Worm (Caenorhabditis elegans) whole organism, L4 larva: Measurements from ENCODE around the gene ctsa-4.1.

Experiments used
- F10B5.3 ChIP-seq: sonication (generic microtip); optimal IDR thresholded peaks from 2 replicates; lab custom pipeline; 2016; ENCODE audit warnings: mild to moderate bottlenecking, missing genetic modification characterization, missing compliant biosample characterization
- F26F4.8 ChIP-seq: fragments of 200-800 bp; sonication (Bioruptor generic); conservative IDR thresholded peaks from 2 replicates; pipeline ENCODE4 v1.3.6; 2022; ENCODE audit warnings: missing genetic modification characterization, missing compliant biosample characterization
- T20F7.1 ChIP-seq: fragments of 200-800 bp; sonication (Bioruptor generic); optimal IDR thresholded peaks from 2 replicates; lab custom pipeline; 2018; ENCODE audit warnings: mild to moderate bottlenecking, missing genetic modification characterization, missing compliant biosample characterization
- Y48G9A.11 ChIP-seq: fragments of 200-800 bp; sonication (Bioruptor generic); IDR thresholded peaks from 2 replicates; pipeline ENCODE4 v1.3.6; 2022; ENCODE audit warnings: missing genetic modification reagents, missing genetic modification characterization, missing compliant biosample characterization
- ZK337.2 ChIP-seq: fragments of 200-800 bp; sonication (Bioruptor generic); IDR thresholded peaks from 2 replicates; pipeline ENCODE4 v1.3.6; 2022; ENCODE audit warnings: missing genetic modification reagents, missing genetic modification characterization, missing compliant biosample characterization
- ama-1 ChIP-seq: fragments of 150-350 bp; optimal IDR thresholded peaks from 2 replicates; lab custom pipeline; 2014; ENCODE audit warnings: inconsistent platforms, mixed read lengths
- ceh-20 ChIP-seq: fragments of 200-800 bp; sonication (Bioruptor generic); IDR thresholded peaks from 2 replicates; pipeline ENCODE4 v1.3.6; 2022; ENCODE audit warnings: missing genetic modification reagents, missing genetic modification characterization, missing compliant biosample characterization
- ceh-44 ChIP-seq: fragments of 200-800 bp; sonication (Bioruptor generic); IDR thresholded peaks from 2 replicates; pipeline ENCODE4 v1.3.6; 2022; ENCODE audit warnings: missing genetic modification reagents, missing genetic modification characterization, missing compliant biosample characterization
- ceh-62 ChIP-seq: sonication (generic microtip); optimal IDR thresholded peaks from 2 replicates; lab custom pipeline; 2017; ENCODE audit warnings: missing biosample characterization, missing genetic modification characterization
- cey-2 ChIP-seq: sonication (generic microtip); optimal IDR thresholded peaks from 3 replicates; lab custom pipeline; 2017; ENCODE audit warnings: missing genetic modification characterization, mild to moderate bottlenecking, missing compliant biosample characterization, antibody characterized with exemption, borderline replicate concordance; ENCODE audit not compliant: insufficient read depth
- daf-16 ChIP-seq, 3 experiments: sonication (generic microtip); optimal IDR thresholded peaks; 2 replicates each; lab custom pipeline; 2016 to 2017; ENCODE audit warnings: missing genetic modification characterization in 3 of 3, missing genetic modification reagents in 3 of 3, mild to moderate bottlenecking in 2 of 3, missing compliant biosample characterization in 2 of 3, missing biosample characterization in 1 of 3, moderate library complexity in 1 of 3
- daf-19 ChIP-seq: fragments of 200-800 bp; sonication (Bioruptor generic); conservative IDR thresholded peaks from 2 replicates; pipeline ENCODE4 v1.3.6; 2022; ENCODE audit warnings: missing genetic modification characterization, missing compliant biosample characterization
- dmd-6 ChIP-seq: fragments of 200-800 bp; sonication (Bioruptor generic); IDR thresholded peaks from 2 replicates; pipeline ENCODE4 v1.3.6; 2022; ENCODE audit warnings: missing genetic modification reagents, missing genetic modification characterization, missing compliant biosample characterization
- dmd-8 ChIP-seq: fragments of 200-800 bp; sonication (Bioruptor generic); IDR thresholded peaks from 2 replicates; pipeline ENCODE4 v1.3.6; 2022; ENCODE audit warnings: missing genetic modification characterization, missing compliant biosample characterization
- dve-1 ChIP-seq: sonication (generic microtip); optimal IDR thresholded peaks from 2 replicates; lab custom pipeline; 2017; ENCODE audit warnings: antibody characterized with exemption, mild to moderate bottlenecking, missing genetic modification characterization, missing compliant biosample characterization; ENCODE audit not compliant: insufficient read depth
- egl-43 ChIP-seq: fragments of 200-800 bp; sonication (Bioruptor generic); IDR thresholded peaks from 2 replicates; pipeline ENCODE4 v1.3.6; 2022; ENCODE audit warnings: missing genetic modification reagents, missing genetic modification characterization, missing compliant biosample characterization
- fos-1 ChIP-seq: fragments of 150-350 bp; optimal IDR thresholded peaks from 2 replicates; lab custom pipeline; 2014; ENCODE audit warnings: missing biosample characterization, missing genetic modification characterization
- hif-1 ChIP-seq, 2 experiments: sonication (generic microtip); optimal IDR thresholded peaks; 2 replicates each; lab custom pipeline; 2016 to 2017; ENCODE audit warnings: missing compliant biosample characterization in 2 of 2, missing genetic modification characterization in 2 of 2, missing genetic modification reagents in 2 of 2, missing genotype in 2 of 2, mild to moderate bottlenecking in 1 of 2
- hlh-11 ChIP-seq: fragments of 200-800 bp; sonication (Bioruptor generic); optimal IDR thresholded peaks from 2 replicates; lab custom pipeline; 2018; ENCODE audit warnings: mild to moderate bottlenecking, missing genetic modification characterization, missing compliant biosample characterization
- lin-1 ChIP-seq: fragments of 200-800 bp; sonication (Bioruptor generic); IDR thresholded peaks from 2 replicates; pipeline ENCODE4 v1.3.6; 2022; ENCODE audit warnings: missing genetic modification reagents, missing genetic modification characterization, missing compliant biosample characterization
- lin-13 ChIP-seq: fragments of 150-350 bp; optimal IDR thresholded peaks from 2 replicates; lab custom pipeline; 2014; ENCODE audit warnings: missing biosample characterization, missing genetic modification reagents, missing genetic modification characterization
- lin-38 ChIP-seq: fragments of 200-800 bp; sonication (Bioruptor generic); IDR thresholded peaks from 2 replicates; pipeline ENCODE4 v1.3.6; 2022; ENCODE audit warnings: missing genetic modification reagents, missing genetic modification characterization, missing compliant biosample characterization
- lsy-2 ChIP-seq, 2 experiments: fragments of 150-350 bp in 1 of 2; sonication (generic microtip) in 1 of 2; optimal IDR thresholded peaks; 2 replicates each; lab custom pipeline; 2014 to 2017; ENCODE audit warnings: missing biosample characterization in 2 of 2, missing genetic modification characterization in 2 of 2
- madf-5 ChIP-seq, 2 experiments: fragments of 200-800 bp; sonication (Bioruptor generic); IDR thresholded peaks; 2 replicates each; pipeline ENCODE4 v1.3.6; 2022; ENCODE audit warnings: missing compliant biosample characterization in 2 of 2, missing genetic modification characterization in 2 of 2
- mdl-1 ChIP-seq, 2 experiments: fragments of 150-350 bp in 1 of 2; sonication (generic microtip) in 1 of 2; optimal IDR thresholded peaks; 2 replicates each; lab custom pipeline; 2014 to 2017; ENCODE audit warnings: missing biosample characterization in 2 of 2, missing genetic modification characterization in 2 of 2
- mep-1 ChIP-seq: fragments of 150-350 bp; sonication (generic microtip); optimal IDR thresholded peaks from 3 replicates; lab custom pipeline; 2014; ENCODE audit warnings: missing biosample characterization, missing genetic modification characterization
- mes-2 ChIP-seq: sonication (generic microtip); optimal IDR thresholded peaks from 2 replicates; lab custom pipeline; 2016; ENCODE audit warnings: missing genotype, mild to moderate bottlenecking, missing genetic modification characterization, missing compliant biosample characterization; ENCODE audit not compliant: poor library complexity, severe bottlenecking
- mxl-3 ChIP-seq: fragments of 200-800 bp; sonication (Bioruptor generic); optimal IDR thresholded peaks from 2 replicates; lab custom pipeline; 2018; ENCODE audit warnings: mild to moderate bottlenecking, missing genetic modification characterization, missing compliant biosample characterization
- nhr-102 ChIP-seq: sonication (generic microtip); optimal IDR thresholded peaks from 2 replicates; lab custom pipeline; 2016; ENCODE audit warnings: mild to moderate bottlenecking, missing genetic modification characterization, moderate library complexity, missing compliant biosample characterization
- nhr-111 ChIP-seq: fragments of 200-800 bp; sonication (Bioruptor generic); optimal IDR thresholded peaks from 2 replicates; lab custom pipeline; 2018; ENCODE audit warnings: mild to moderate bottlenecking, missing genetic modification characterization, missing compliant biosample characterization
- nhr-25 ChIP-seq: sonication (generic microtip); optimal IDR thresholded peaks from 2 replicates; lab custom pipeline; 2017; ENCODE audit warnings: missing genetic modification characterization, mild to moderate bottlenecking, missing compliant biosample characterization, antibody characterized with exemption, moderate library complexity, borderline replicate concordance; ENCODE audit not compliant: insufficient read depth
- nhr-28 ChIP-seq: fragments of 150-350 bp; optimal IDR thresholded peaks from 2 replicates; lab custom pipeline; 2014; ENCODE audit warnings: missing biosample characterization, missing genetic modification characterization
- nhr-48 ChIP-seq: sonication (generic microtip); optimal IDR thresholded peaks from 2 replicates; lab custom pipeline; 2016; ENCODE audit warnings: mild to moderate bottlenecking, missing genetic modification characterization, missing compliant biosample characterization
- nhr-6 ChIP-seq: fragments of 150-350 bp; optimal IDR thresholded peaks from 2 replicates; lab custom pipeline; 2014; ENCODE audit warnings: missing biosample characterization, missing genetic modification characterization
- nhr-76 ChIP-seq: fragments of 150-350 bp; optimal IDR thresholded peaks from 2 replicates; lab custom pipeline; 2014; ENCODE audit warnings: missing biosample characterization, missing genetic modification characterization
- nhr-77 ChIP-seq: fragments of 150-350 bp; optimal IDR thresholded peaks from 2 replicates; lab custom pipeline; 2014; ENCODE audit warnings: missing biosample characterization, missing genetic modification characterization
- php-3 ChIP-seq: fragments of 200-800 bp; sonication (Bioruptor generic); IDR thresholded peaks from 2 replicates; pipeline ENCODE4 v1.3.6; 2022; ENCODE audit warnings: missing genetic modification reagents, missing genetic modification characterization, missing compliant biosample characterization
- pqm-1 ChIP-seq: sonication (generic microtip); optimal IDR thresholded peaks from 2 replicates; lab custom pipeline; 2017; ENCODE audit warnings: missing biosample characterization, missing genetic modification characterization
- saeg-2 ChIP-seq: fragments of 200-800 bp; sonication (Bioruptor generic); IDR thresholded peaks from 2 replicates; pipeline ENCODE4 v1.3.6; 2022; ENCODE audit warnings: missing genetic modification reagents, missing genetic modification characterization, missing compliant biosample characterization
- sdz-12 ChIP-seq: fragments of 200-800 bp; sonication (Bioruptor generic); optimal IDR thresholded peaks from 2 replicates; lab custom pipeline; 2018; ENCODE audit warnings: mild to moderate bottlenecking, missing genetic modification characterization, missing compliant biosample characterization
- spr-1 ChIP-seq: sonication (generic microtip); optimal IDR thresholded peaks from 2 replicates; lab custom pipeline; 2016; ENCODE audit warnings: mild to moderate bottlenecking, missing genetic modification characterization, missing compliant biosample characterization
- spr-3 ChIP-seq: fragments of 200-800 bp; sonication (Bioruptor generic); optimal IDR thresholded peaks from 2 replicates; lab custom pipeline; 2018; ENCODE audit warnings: mild to moderate bottlenecking, missing genetic modification characterization, missing compliant biosample characterization
- tra-1 ChIP-seq: fragments of 200-800 bp; sonication (Bioruptor generic); IDR thresholded peaks from 2 replicates; pipeline ENCODE4 v1.3.6; 2022; ENCODE audit warnings: missing genetic modification reagents, missing genetic modification characterization, missing compliant biosample characterization
- unc-130 ChIP-seq: sonication (generic microtip); optimal IDR thresholded peaks from 2 replicates; lab custom pipeline; 2016; ENCODE audit warnings: missing genetic modification reagents, missing genetic modification characterization, missing compliant biosample characterization
- unc-62 ChIP-seq, 3 experiments: fragments of 150-350 bp in 1 of 3; sonication (generic microtip); optimal IDR thresholded peaks in 2 of 3; peaks in 1 of 3; 1 replicate in 1 of 3; 2 replicates in 2 of 3; lab custom pipeline; 2014 to 2017; ENCODE audit warnings: missing biosample characterization in 3 of 3, missing genetic modification characterization in 3 of 3, missing genetic modification reagents in 3 of 3, missing genotype in 1 of 3
- zfp-3 ChIP-seq: fragments of 200-800 bp; sonication (Bioruptor generic); conservative IDR thresholded peaks from 2 replicates; pipeline ENCODE4 v1.3.6; 2022; ENCODE audit warnings: missing genetic modification reagents, missing genetic modification characterization, missing compliant biosample characterization
- zip-2 ChIP-seq: fragments of 150-350 bp; optimal IDR thresholded peaks from 2 replicates; lab custom pipeline; 2014; ENCODE audit warnings: missing biosample characterization, missing genetic modification characterization

Gene ctsa-4.1

ce11 chrII:6327317-6327716, 39.5 kb upstream of the ctsa-4.1 start:
- TF ChIP-seq hif-1 (tag; optimal IDR thresholded peaks at IDR 0.05; lab: Kevin White, UChicago) (no peak), lsy-2 (tag; optimal IDR thresholded peaks at IDR 0.05; lab: Kevin White, UChicago) (peak in 1 of 2 experiments; percentile 17), lin-1 (GFP tag; lab: Robert Waterston, UW) (peak; percentile 78), saeg-2 (GFP tag; lab: Robert Waterston, UW) (0 out of 2 replicates have a peak, but pooled peaks have one; percentile 58), cey-2 (peak; percentile 18), pqm-1 (tag; lab: Kevin White, UChicago) (peak; percentile 97), mes-2 (peak; percentile 32), F26F4.8 (GFP tag; lab: Robert Waterston, UW) (no peak), nhr-28 (peak; percentile 82), tra-1 (GFP tag; lab: Robert Waterston, UW) (peak; percentile 79), nhr-77 (tag; lab: Kevin White, UChicago) (peak; percentile 63), zfp-3 (GFP tag; lab: Robert Waterston, UW) (no peak), mxl-3 (GFP tag; lab: Kevin White, UChicago) (peak; percentile 70), nhr-48 (tag; lab: Kevin White, UChicago) (peak; percentile 67), spr-1 (tag; lab: Kevin White, UChicago) (no peak), dmd-6 (GFP tag; lab: Robert Waterston, UW) (peak; percentile 89), daf-19 (GFP tag; lab: Robert Waterston, UW) (no peak), nhr-102 (tag; lab: Kevin White, UChicago) (peak; percentile 60), egl-43 (GFP tag; lab: Robert Waterston, UW) (no peak), php-3 (GFP tag; lab: Robert Waterston, UW) (peak; percentile 80), hlh-11 (tag; lab: Kevin White, UChicago) (peak; percentile 88), ZK337.2 (GFP tag; lab: Robert Waterston, UW) (no peak), daf-16 (GFP tag; optimal IDR thresholded peaks at IDR 0.05; lab: Kevin White, UChicago) (peak in 1 of 2 experiments; percentile 55), daf-16 (tag; optimal IDR thresholded peaks at IDR 0.05; lab: Kevin White, UChicago) (peak; percentile 59), lin-38 (GFP tag; lab: Robert Waterston, UW) (no peak), fos-1 (tag; lab: Kevin White, UChicago) (no peak), unc-130 (GFP tag; lab: Kevin White, UChicago) (no peak), dmd-8 (GFP tag; lab: Robert Waterston, UW) (no peak), dve-1 (tag; lab: Kevin White, UChicago) (peak; percentile 75), sdz-12 (no peak), T20F7.1 (peak; percentile 56)
- TF ChIP-seq, all 104 proteins: peak for 18

- peak; percentile 43 for TF ChIP-seq ama-1
- TF ChIP-seq mep-1 (tag; lab: Kevin White, UChicago): peak; percentile 27
- TF ChIP-seq zip-2: no peak
- no peak for TF ChIP-seq spr-3 (GFP tag; lab: Kevin White, UChicago)
- no peak for TF ChIP-seq nhr-25 (tag; lab: Kevin White, UChicago)
- TF ChIP-seq mdl-1 (tag; optimal IDR thresholded peaks at IDR 0.05; lab: Kevin White, UChicago): no peak
- no peak for TF ChIP-seq lin-13 (GFP tag; lab: Kevin White, UChicago)
- no peak for TF ChIP-seq ZK337.2 (GFP tag; lab: Robert Waterston, UW)
- no peak for TF ChIP-seq madf-5 (GFP tag; IDR thresholded peaks at IDR 0.05; lab: Robert Waterston, UW)
- TF ChIP-seq unc-62 (GFP tag; optimal IDR thresholded peaks at IDR 0.05 in 1 of 2; lab: Kevin White, UChicago): peak in 1 of 2 experiments; percentile 71
- no peak for TF ChIP-seq unc-62 (tag; optimal IDR thresholded peaks at IDR 0.05; lab: Kevin White, UChicago)
- TF ChIP-seq Y48G9A.11 (GFP tag; lab: Robert Waterston, UW): no peak
- no peak for TF ChIP-seq saeg-2 (GFP tag; lab: Robert Waterston, UW)
- TF ChIP-seq nhr-28: peak; percentile 97
- peak; percentile 47 for TF ChIP-seq mxl-3 (GFP tag; lab: Kevin White, UChicago)
- no peak for TF ChIP-seq ceh-62 (tag; lab: Kevin White, UChicago)
- TF ChIP-seq hlh-11 (tag; lab: Kevin White, UChicago): peak; percentile 88
- no peak for TF ChIP-seq nhr-111 (GFP tag; lab: Kevin White, UChicago)
- TF ChIP-seq nhr-76 (tag; lab: Kevin White, UChicago): no peak
- TF ChIP-seq pqm-1 (tag; lab: Kevin White, UChicago): peak; percentile 99
- no peak for TF ChIP-seq lsy-2 (tag; optimal IDR thresholded peaks at IDR 0.05; lab: Kevin White, UChicago)
- no peak for TF ChIP-seq nhr-6
- TF ChIP-seq dmd-6 (GFP tag; lab: Robert Waterston, UW): peak; percentile 88
- peak; percentile 41; the same call in 1 of the 2 replicates for TF ChIP-seq ceh-20 (GFP tag; lab: Robert Waterston, UW)
- no peak for TF ChIP-seq ceh-44 (GFP tag; lab: Robert Waterston, UW)
- TF ChIP-seq mes-2: peak; percentile 18
- TF ChIP-seq F10B5.3 (tag; lab: Kevin White, UChicago): no peak
Measured at ce11 chrII:6328672-6329071, 38.1 kb upstream of the ctsa-4.1 start.
